Worm (Caenorhabditis elegans) whole organism, early embryonic: ENCODE results near the gene str-207.

Experiments
- B0310.2 ChIP-seq: sonication (generic microtip); optimal IDR thresholded peaks from 2 replicates; lab custom pipeline; 2016; ENCODE audit warnings: mild to moderate bottlenecking, missing genetic modification characterization, missing compliant biosample characterization
- F13C5.2 ChIP-seq: sonication (generic microtip); optimal IDR thresholded peaks from 2 replicates; lab custom pipeline; 2017; ENCODE audit warnings: mild to moderate bottlenecking, missing genetic modification characterization, inconsistent platforms, missing compliant biosample characterization
- aly-1 ChIP-seq: sonication (generic microtip); optimal IDR thresholded peaks from 2 replicates; lab custom pipeline; 2016; ENCODE audit warnings: missing genetic modification characterization, missing compliant biosample characterization
- ama-1 ChIP-seq: fragments of 150-350 bp; optimal IDR thresholded peaks from 2 replicates; lab custom pipeline; 2014
- ceh-13 ChIP-seq: fragments of 200-800 bp; sonication (Bioruptor generic); optimal IDR thresholded peaks from 2 replicates; lab custom pipeline; 2018; ENCODE audit warnings: mild to moderate bottlenecking, missing genetic modification characterization, missing compliant biosample characterization
- ceh-36 ChIP-seq: sonication (generic microtip); optimal IDR thresholded peaks from 2 replicates; lab custom pipeline; 2016; ENCODE audit warnings: missing genetic modification characterization, inconsistent platforms, missing compliant biosample characterization
- ets-7 ChIP-seq: sonication (generic microtip); optimal IDR thresholded peaks from 2 replicates; lab custom pipeline; 2016; ENCODE audit warnings: missing genotype, missing genetic modification characterization, missing compliant biosample characterization
- flt-1 ChIP-seq: fragments of 200-800 bp; sonication (Bioruptor generic); IDR thresholded peaks from 2 replicates; pipeline ENCODE4 v1.3.6; 2022; ENCODE audit warnings: missing genetic modification characterization, missing compliant biosample characterization
- hmbx-1 ChIP-seq: sonication (generic microtip); optimal IDR thresholded peaks from 2 replicates; lab custom pipeline; 2016; ENCODE audit warnings: mild to moderate bottlenecking, missing genetic modification characterization, missing compliant biosample characterization
- hmg-4 ChIP-seq: fragments of 200-800 bp; sonication (Bioruptor generic); optimal IDR thresholded peaks from 2 replicates; lab custom pipeline; 2018; ENCODE audit warnings: mild to moderate bottlenecking, missing genetic modification characterization, missing compliant biosample characterization
- hnd-1 ChIP-seq: sonication (generic microtip); optimal IDR thresholded peaks from 2 replicates; lab custom pipeline; 2016; ENCODE audit warnings: missing genetic modification characterization, missing compliant biosample characterization
- pes-1 ChIP-seq: fragments of 200-800 bp; sonication (Bioruptor generic); IDR thresholded peaks from 2 replicates; pipeline ENCODE4 v1.3.6; 2022; ENCODE audit warnings: missing genetic modification reagents, missing genetic modification characterization, missing compliant biosample characterization
- scrt-1 ChIP-seq: fragments of 200-800 bp; sonication (Bioruptor generic); IDR thresholded peaks from 2 replicates; pipeline ENCODE4 v1.3.6; 2022; ENCODE audit warnings: missing genetic modification characterization, missing compliant biosample characterization
- sea-1 ChIP-seq: fragments of 200-800 bp; sonication (Bioruptor generic); conservative IDR thresholded peaks from 2 replicates; pipeline ENCODE4 v1.3.6; 2022; ENCODE audit warnings: missing genetic modification characterization, missing compliant biosample characterization
- tbx-11 ChIP-seq: fragments of 200-800 bp; sonication (Bioruptor generic); IDR thresholded peaks from 2 replicates; pipeline ENCODE4 v1.3.6; 2022; ENCODE audit warnings: missing genetic modification characterization, missing compliant biosample characterization
- tbx-37 ChIP-seq: fragments of 200-800 bp; sonication (Bioruptor generic); conservative IDR thresholded peaks from 2 replicates; pipeline ENCODE4 v1.3.6; 2022; ENCODE audit warnings: missing genetic modification reagents, missing genetic modification characterization, missing compliant biosample characterization
- tra-4 ChIP-seq: sonication (generic microtip); optimal IDR thresholded peaks from 2 replicates; lab custom pipeline; 2017; ENCODE audit warnings: missing genetic modification characterization, missing compliant biosample characterization

str-207 gene

DNA sequence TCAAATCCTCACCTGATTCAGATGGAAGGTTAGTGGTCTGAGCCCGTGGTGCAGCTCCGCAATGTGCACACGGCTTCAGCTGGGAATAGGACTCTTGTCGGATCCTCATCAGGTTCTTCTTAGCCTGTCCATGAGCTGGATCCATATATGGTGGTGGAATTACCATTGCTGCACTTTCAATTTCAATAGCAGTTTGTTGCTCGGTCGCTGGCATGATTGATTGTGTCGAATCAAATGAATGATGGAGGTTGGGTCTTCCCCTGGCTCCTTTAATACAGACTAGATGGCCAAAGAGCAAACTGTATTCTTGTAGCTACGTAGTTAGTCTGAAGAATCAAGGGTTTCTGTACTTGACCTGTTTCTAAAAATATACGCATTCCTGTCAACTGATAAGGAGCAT is 18.7 kb upstream of the str-207 start, which contains the start of gene C02E7.10:
C02E7.10 (minus strand) TSS at position 232 of the 400 bp plus-strand sequence.
- TF ChIP-seq pes-1 = no peak
- no peak for TF ChIP-seq flt-1 (GFP tag; lab: Robert Waterston, UW)
- no peak for TF ChIP-seq tbx-11
- no peak for TF ChIP-seq B0310.2 (tag; lab: Kevin White, UChicago)

DNA sequence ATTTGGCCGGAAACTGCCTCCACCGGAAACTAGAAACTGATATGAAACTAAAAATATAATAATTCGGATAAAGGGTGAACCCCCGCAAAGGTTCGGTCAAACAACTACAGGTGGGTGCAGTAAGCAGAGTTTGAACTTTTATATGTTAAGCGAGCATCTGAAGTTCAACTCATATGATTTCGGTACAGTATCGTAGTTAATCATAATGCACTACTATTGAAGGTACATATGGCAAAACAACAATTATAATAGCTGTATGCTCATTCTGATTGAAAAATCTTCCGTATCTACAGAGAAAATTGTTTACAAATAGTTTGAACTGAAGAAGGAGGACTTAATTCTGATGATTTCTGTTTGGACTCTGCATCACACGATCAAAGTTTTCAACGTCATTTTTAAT is 18.3 kb upstream of the str-207 start:
- TF ChIP-seq tra-4 (tag; lab: Kevin White, UChicago) (no peak), F13C5.2 (no peak), tbx-37 (GFP tag; lab: Robert Waterston, UW) (no peak), hmbx-1 (no peak), aly-1 (tag; lab: Kevin White, UChicago) (no peak), ets-7 (tag; lab: Kevin White, UChicago) (no peak), B0310.2 (tag; lab: Kevin White, UChicago) (no peak), pes-1 (no peak), sea-1 (GFP tag; lab: Robert Waterston, UW) (no peak), ama-1 (lab: Kevin White, UChicago) (no peak), scrt-1 (no peak), flt-1 (GFP tag; lab: Robert Waterston, UW) (no peak), tbx-11 (no peak), ceh-36 (tag; lab: Kevin White, UChicago) (no peak)

DNA sequence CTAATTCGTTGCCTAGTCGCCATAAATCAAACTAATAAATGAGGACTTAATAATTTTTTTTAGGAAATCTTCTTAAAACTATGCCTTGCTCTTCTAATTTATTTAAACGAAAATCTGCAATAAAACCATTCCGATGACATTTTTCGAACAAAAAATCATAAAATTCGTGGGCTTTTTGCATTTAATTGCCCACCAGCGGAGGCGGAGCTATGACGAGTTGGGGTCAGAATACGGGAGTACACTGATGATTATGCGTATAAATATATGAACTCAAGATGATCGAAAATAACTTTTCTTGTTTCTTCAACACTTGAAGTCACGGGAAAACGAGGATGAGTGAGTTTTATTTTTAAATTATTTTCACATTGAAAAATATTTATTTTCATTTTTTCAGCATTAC is 17.1 kb upstream of the str-207 start, which contains the start of gene catp-2:
catp-2 (plus strand) TSS at position 301 of the 400 bp plus-strand sequence.
- no peak for TF ChIP-seq ets-7 (tag; lab: Kevin White, UChicago)
- TF ChIP-seq hmbx-1 = no peak
- TF ChIP-seq B0310.2 (tag; lab: Kevin White, UChicago) = no peak
- no peak for TF ChIP-seq ceh-36 (tag; lab: Kevin White, UChicago)
- TF ChIP-seq tbx-37 (GFP tag; lab: Robert Waterston, UW) = no peak
- TF ChIP-seq scrt-1 = no peak
- no peak for TF ChIP-seq hmg-4 (GFP tag; lab: Kevin White, UChicago)
- no peak for TF ChIP-seq tbx-11
- no peak for TF ChIP-seq hnd-1 (tag; lab: Kevin White, UChicago)
- TF ChIP-seq F13C5.2 = no peak
- TF ChIP-seq flt-1 (GFP tag; lab: Robert Waterston, UW) = no peak
- TF ChIP-seq aly-1 (tag; lab: Kevin White, UChicago) = no peak
- TF ChIP-seq tra-4 (tag; lab: Kevin White, UChicago) = no peak
- TF ChIP-seq ama-1 (lab: Kevin White, UChicago) = no peak
- no peak for TF ChIP-seq ceh-13 (GFP tag; lab: Kevin White, UChicago)
- TF ChIP-seq sea-1 (GFP tag; lab: Robert Waterston, UW) = no peak

DNA sequence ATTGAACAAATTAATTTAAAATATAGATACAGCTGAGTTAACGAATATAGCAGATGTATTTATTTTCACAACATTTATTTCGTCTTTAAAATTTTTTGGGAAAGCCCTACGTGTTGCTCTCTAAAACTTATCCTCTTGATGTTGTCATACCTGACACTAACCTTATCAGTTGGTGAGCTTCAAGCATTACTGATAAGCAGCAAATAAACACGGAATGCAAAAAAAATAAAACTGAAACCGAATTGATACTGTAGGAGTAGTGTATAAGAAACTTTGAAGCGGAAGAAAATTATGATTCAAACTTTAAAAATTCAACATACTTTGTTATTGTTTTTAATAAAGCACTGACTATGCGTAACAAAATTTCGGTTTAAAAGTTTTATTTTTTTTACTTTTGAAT is 16.4 kb upstream of the str-207 start:
- no peak for TF ChIP-seq hmg-4 (GFP tag; lab: Kevin White, UChicago)
- TF ChIP-seq sea-1 (GFP tag; lab: Robert Waterston, UW) = no peak
- TF ChIP-seq B0310.2 (tag; lab: Kevin White, UChicago) = no peak
- no peak for TF ChIP-seq hnd-1 (tag; lab: Kevin White, UChicago)
- TF ChIP-seq ets-7 (tag; lab: Kevin White, UChicago) = no peak
- no peak for TF ChIP-seq ceh-13 (GFP tag; lab: Kevin White, UChicago)
- no peak for TF ChIP-seq flt-1 (GFP tag; lab: Robert Waterston, UW)
- TF ChIP-seq tbx-11 = no peak
- TF ChIP-seq hmbx-1 = no peak
- no peak for TF ChIP-seq aly-1 (tag; lab: Kevin White, UChicago)
- no peak for TF ChIP-seq ceh-36 (tag; lab: Kevin White, UChicago)
- TF ChIP-seq scrt-1 = no peak
- no peak for TF ChIP-seq tbx-37 (GFP tag; lab: Robert Waterston, UW)
- no peak for TF ChIP-seq pes-1
- TF ChIP-seq tra-4 (tag; lab: Kevin White, UChicago) = no peak
- no peak for TF ChIP-seq F13C5.2

DNA sequence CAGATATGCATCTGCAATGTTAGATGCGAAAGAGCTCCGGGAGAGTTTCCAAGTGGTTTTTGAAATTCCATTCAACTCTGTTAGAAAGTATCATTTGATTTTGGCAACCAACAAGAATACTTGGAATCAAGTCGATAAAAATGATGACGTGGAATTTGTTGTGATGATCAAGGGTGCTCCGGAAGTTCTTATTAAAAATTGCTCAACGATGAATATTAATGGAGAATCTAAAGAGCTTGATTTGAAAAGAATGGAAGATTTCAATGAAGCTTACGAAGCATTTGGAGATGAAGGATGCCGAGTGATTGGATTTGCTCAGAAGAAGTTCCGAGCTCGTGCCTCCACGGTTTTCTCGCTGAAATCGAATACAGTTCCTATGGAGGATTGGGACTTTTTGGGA is 14.2 kb upstream of the str-207 start:
- TF ChIP-seq ama-1 (lab: Kevin White, UChicago) (no peak), pes-1 (no peak), flt-1 (GFP tag; lab: Robert Waterston, UW) (no peak), hmbx-1 (no peak)

DNA sequence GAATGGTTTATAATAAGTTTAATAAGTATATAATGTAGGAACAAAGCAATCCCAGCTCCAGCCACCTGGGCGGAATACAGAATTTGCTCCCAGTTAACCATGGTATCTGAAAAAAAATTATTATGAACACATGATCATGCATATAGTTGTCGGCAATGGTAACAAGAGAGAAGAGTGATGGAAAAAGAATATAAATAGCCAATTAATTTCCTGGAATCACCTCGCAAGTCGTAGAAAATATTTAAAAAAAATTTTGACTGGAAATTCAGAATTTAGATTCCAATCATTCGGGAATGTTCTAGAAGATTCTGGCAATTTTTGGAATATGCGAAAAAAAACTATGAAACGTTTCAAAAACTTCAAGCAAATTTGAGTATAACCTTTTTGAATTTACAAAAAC is 7.3 kb upstream of the str-207 start, which contains the start of gene str-211:
str-211 (minus strand) TSS at position 101 of the 400 bp plus-strand sequence.
- no peak for TF ChIP-seq tbx-11
- no peak for TF ChIP-seq scrt-1
- TF ChIP-seq ceh-36 (tag; lab: Kevin White, UChicago) = no peak
- no peak for TF ChIP-seq hmg-4 (GFP tag; lab: Kevin White, UChicago)

DNA sequence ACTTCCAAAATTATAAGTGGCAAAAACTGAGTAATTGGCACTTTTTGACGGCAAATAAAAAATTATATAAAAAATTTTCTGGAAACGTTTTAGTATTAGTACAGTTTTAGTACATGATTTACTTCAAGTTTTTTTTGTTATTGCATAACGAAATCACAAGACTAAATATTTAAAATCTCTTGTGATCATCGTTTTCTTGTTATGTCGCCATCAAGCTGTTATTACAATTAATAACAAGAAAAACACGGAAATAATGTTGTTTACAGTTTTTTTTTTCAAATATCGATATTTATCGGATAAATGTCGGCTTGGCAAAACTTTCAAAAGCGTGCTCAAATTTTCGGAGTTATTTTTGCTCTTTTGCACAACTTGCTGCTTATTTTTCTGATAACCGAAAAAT is 2.9 kb upstream of the str-207 start, which contains the start of gene str-209:
str-209 (plus strand) TSS at position 301 of the 400 bp plus-strand sequence.
- TF ChIP-seq scrt-1 (no peak), F13C5.2 (no peak), ceh-13 (GFP tag; lab: Kevin White, UChicago) (no peak), hnd-1 (tag; lab: Kevin White, UChicago) (no peak), ceh-36 (tag; lab: Kevin White, UChicago) (no peak), ets-7 (tag; lab: Kevin White, UChicago) (no peak)

DNA sequence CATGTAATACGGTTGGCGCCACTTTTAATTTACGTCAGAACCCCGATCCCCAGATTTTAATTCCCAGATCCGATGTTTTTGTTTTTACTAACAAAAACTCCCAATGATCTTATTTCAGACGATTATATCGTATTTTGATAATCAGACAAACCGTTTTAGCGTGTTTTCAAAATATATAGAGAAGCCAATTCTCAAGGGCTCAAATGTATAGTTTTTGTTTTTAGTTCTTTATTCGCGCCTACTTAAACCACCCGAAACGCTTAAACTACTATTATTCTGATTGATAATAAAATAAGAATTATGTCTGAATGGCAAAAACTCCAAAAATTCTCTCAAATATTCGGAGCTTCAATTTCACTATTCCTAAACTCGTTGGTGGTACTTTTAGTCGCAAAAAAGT is 5.0 kb downstream of the str-207 start, which contains the start of gene str-208:
str-208 (plus strand) TSS at position 301 of the 400 bp plus-strand sequence.
- TF ChIP-seq ets-7 (tag; lab: Kevin White, UChicago) (no peak), flt-1 (GFP tag; lab: Robert Waterston, UW) (no peak), tra-4 (tag; lab: Kevin White, UChicago) (no peak), hnd-1 (tag; lab: Kevin White, UChicago) (no peak), ceh-13 (GFP tag; lab: Kevin White, UChicago) (no peak), hmg-4 (GFP tag; lab: Kevin White, UChicago) (no peak), pes-1 (no peak), aly-1 (tag; lab: Kevin White, UChicago) (no peak), scrt-1 (no peak), tbx-37 (GFP tag; lab: Robert Waterston, UW) (no peak), sea-1 (GFP tag; lab: Robert Waterston, UW) (no peak), hmbx-1 (no peak), ama-1 (lab: Kevin White, UChicago) (no peak), F13C5.2 (no peak), B0310.2 (tag; lab: Kevin White, UChicago) (no peak), ceh-36 (tag; lab: Kevin White, UChicago) (no peak), tbx-11 (no peak)
